Fruit fly (Drosophila melanogaster) whole organism, embryonic: ENCODE results near the gene CstF50.

Source experiments
- ATbp ChIP-seq: fragments of 200-800 bp; sonication (Bioruptor generic); optimal IDR thresholded peaks from 2 replicates; lab custom pipeline; 2017; ENCODE audit warnings: missing biosample characterization, mild to moderate bottlenecking, missing genetic modification characterization, missing genetic modification reagents
- Awh ChIP-seq: fragments of 200-800 bp; sonication (Bioruptor generic); IDR thresholded peaks from 2 replicates; pipeline ENCODE4, ENCODE4 v1.3.6; 2022; ENCODE audit warnings: missing biosample characterization, missing genetic modification characterization
- CG10959 ChIP-seq: fragments of 200-800 bp; sonication (Bioruptor generic); IDR thresholded peaks from 2 replicates; pipeline ENCODE4 v1.3.6; 2022; ENCODE audit warnings: missing biosample characterization, missing genetic modification characterization
- CG10979 ChIP-seq: fragments of 200-800 bp; sonication (Bioruptor generic); optimal IDR thresholded peaks from 2 replicates; lab custom pipeline; 2018; ENCODE audit warnings: missing biosample characterization, mild to moderate bottlenecking, missing genetic modification characterization, moderate library complexity
- CG13123 ChIP-seq: fragments of 200-800 bp; sonication (Bioruptor generic); optimal IDR thresholded peaks from 2 replicates; lab custom pipeline; 2016; ENCODE audit warnings: missing biosample characterization, missing genetic modification characterization
- CG13296 ChIP-seq: fragments of 200-800 bp; sonication (Bioruptor generic); optimal IDR thresholded peaks from 3 replicates; lab custom pipeline; 2018; ENCODE audit warnings: missing biosample characterization, mild to moderate bottlenecking, missing genetic modification characterization
- CG13424 ChIP-seq: fragments of 200-800 bp; sonication (Bioruptor generic); optimal IDR thresholded peaks from 2 replicates; lab custom pipeline; 2019; ENCODE audit warnings: missing biosample characterization, mild to moderate bottlenecking, missing genetic modification characterization, moderate library complexity
- CG14710 ChIP-seq: fragments of 200-800 bp; sonication (Bioruptor generic); optimal IDR thresholded peaks from 3 replicates; lab custom pipeline; 2019; ENCODE audit warnings: missing biosample characterization, mild to moderate bottlenecking, missing genetic modification characterization, moderate library complexity
- CG1529 ChIP-seq: fragments of 200-800 bp; sonication (Bioruptor generic); optimal IDR thresholded peaks from 3 replicates; lab custom pipeline; 2018; ENCODE audit warnings: missing biosample characterization, missing genetic modification characterization
- CG15601 ChIP-seq: fragments of 200-800 bp; sonication (Bioruptor generic); optimal IDR thresholded peaks from 3 replicates; lab custom pipeline; 2019; ENCODE audit warnings: missing biosample characterization, mild to moderate bottlenecking, missing genetic modification characterization, moderate library complexity
- CG1602 ChIP-seq: fragments of 200-800 bp; sonication (Bioruptor generic); optimal IDR thresholded peaks from 3 replicates; lab custom pipeline; 2016; ENCODE audit warnings: missing biosample characterization, missing genetic modification characterization
- CG1603 ChIP-seq: fragments of 200-800 bp; sonication (Bioruptor generic); optimal IDR thresholded peaks from 2 replicates; lab custom pipeline; 2019; ENCODE audit warnings: missing biosample characterization, mild to moderate bottlenecking, missing genetic modification characterization, moderate library complexity
- CG17359 ChIP-seq: fragments of 200-800 bp; sonication (Bioruptor generic); optimal IDR thresholded peaks from 3 replicates; lab custom pipeline; 2018; ENCODE audit warnings: missing biosample characterization, mild to moderate bottlenecking, missing genetic modification characterization, moderate library complexity
- CG17829 ChIP-seq: fragments of 200-800 bp; optimal IDR thresholded peaks from 2 replicates; lab custom pipeline; 2019; ENCODE audit warnings: missing biosample characterization, mild to moderate bottlenecking, missing genetic modification characterization, moderate library complexity
- CG18262 ChIP-seq: fragments of 200-800 bp; optimal IDR thresholded peaks from 3 replicates; lab custom pipeline; 2019; ENCODE audit warnings: missing biosample characterization, mild to moderate bottlenecking, missing genetic modification characterization, moderate library complexity
- CG1832 ChIP-seq: fragments of 200-800 bp; sonication (Bioruptor generic); optimal IDR thresholded peaks from 2 replicates; lab custom pipeline; 2017; ENCODE audit warnings: missing biosample characterization, mild to moderate bottlenecking, missing genetic modification characterization, inconsistent platforms
- CG2202 ChIP-seq: fragments of 200-800 bp; sonication (Bioruptor generic); optimal IDR thresholded peaks from 2 replicates; lab custom pipeline; 2018; ENCODE audit warnings: missing biosample characterization, mild to moderate bottlenecking, missing genetic modification characterization
- CG3065 ChIP-seq: fragments of 200-800 bp; sonication (Bioruptor generic); optimal IDR thresholded peaks from 2 replicates; lab custom pipeline; 2016; ENCODE audit warnings: missing biosample characterization, missing genetic modification characterization
- CG32532 ChIP-seq: fragments of 200-800 bp; sonication (Bioruptor generic); IDR thresholded peaks from 2 replicates; pipeline ENCODE4 v1.3.6; 2022; ENCODE audit warnings: missing biosample characterization, missing genetic modification characterization
- CG4424 ChIP-seq: fragments of 200-800 bp; sonication (Bioruptor generic); optimal IDR thresholded peaks from 3 replicates; lab custom pipeline; 2016; ENCODE audit warnings: missing biosample characterization, missing genetic modification characterization
- CG6813 ChIP-seq: fragments of 200-800 bp; sonication (Bioruptor generic); optimal IDR thresholded peaks from 2 replicates; lab custom pipeline; 2017; ENCODE audit warnings: missing biosample characterization, missing genetic modification characterization, mild to moderate bottlenecking, moderate library complexity, missing genetic modification reagents
- CG8388 ChIP-seq: fragments of 200-800 bp; sonication (Bioruptor generic); optimal IDR thresholded peaks from 2 replicates; lab custom pipeline; 2019; ENCODE audit warnings: missing biosample characterization, mild to moderate bottlenecking, missing genetic modification characterization, moderate library complexity
- CG8765 ChIP-seq: fragments of 200-800 bp; sonication (Bioruptor generic); IDR thresholded peaks from 2 replicates; pipeline ENCODE4 v1.3.6; 2022; ENCODE audit warnings: missing biosample characterization, missing genetic modification characterization
- CG9215 ChIP-seq: fragments of 200-800 bp; sonication (Bioruptor generic); IDR thresholded peaks from 2 replicates; pipeline ENCODE4 v1.3.6; 2022; ENCODE audit warnings: missing biosample characterization, missing genetic modification characterization
- CG9727 ChIP-seq: fragments of 200-800 bp; sonication (Bioruptor generic); optimal IDR thresholded peaks from 3 replicates; lab custom pipeline; 2017; ENCODE audit warnings: missing biosample characterization, mild to moderate bottlenecking, missing genetic modification characterization
- Dip3 ChIP-seq: fragments of 200-800 bp; sonication (Bioruptor generic); optimal IDR thresholded peaks from 3 replicates; lab custom pipeline; 2016; ENCODE audit warnings: missing biosample characterization, missing genetic modification characterization
- HLHmδ ChIP-seq: fragments of 200-800 bp; sonication (Bioruptor generic); optimal IDR thresholded peaks from 2 replicates; lab custom pipeline; 2018; ENCODE audit warnings: missing biosample characterization, mild to moderate bottlenecking, missing genetic modification characterization, moderate library complexity
- Hmx ChIP-seq: fragments of 200-800 bp; sonication (Bioruptor generic); optimal IDR thresholded peaks from 2 replicates; lab custom pipeline; 2016; ENCODE audit warnings: missing biosample characterization, missing genetic modification characterization
- NFAT ChIP-seq: fragments of 200-800 bp; sonication (Bioruptor generic); IDR thresholded peaks from 2 replicates; pipeline ENCODE4 v1.3.6; 2022; ENCODE audit warnings: missing biosample characterization, missing genetic modification characterization
- Sox102F ChIP-seq: fragments of 200-800 bp; sonication (Bioruptor generic); optimal IDR thresholded peaks from 2 replicates; lab custom pipeline; 2018; ENCODE audit warnings: missing biosample characterization, mild to moderate bottlenecking, missing genetic modification characterization, moderate library complexity
- Ssrp ChIP-seq: fragments of 200-800 bp; sonication (Bioruptor generic); optimal IDR thresholded peaks from 2 replicates; lab custom pipeline; 2018; ENCODE audit warnings: missing biosample characterization, mild to moderate bottlenecking, missing genetic modification characterization, moderate library complexity
- Stat92E ChIP-seq, 3 experiments: fragments of >200 bp in 2 of 3; fragments of 200-800 bp in 1 of 3; sonication (Bioruptor generic) in 1 of 3; optimal IDR thresholded peaks; 2 replicates each; lab custom pipeline; 2017 to 2019; ENCODE audit warnings: missing biosample characterization in 3 of 3, missing genetic modification characterization in 3 of 3, mild to moderate bottlenecking in 1 of 3, moderate library complexity in 1 of 3
- al ChIP-seq: fragments of 200-800 bp; sonication (Bioruptor generic); IDR thresholded peaks from 2 replicates; pipeline ENCODE4 v1.3.6; 2022; ENCODE audit warnings: missing biosample characterization, missing genetic modification characterization
- bsh ChIP-seq, 2 experiments: fragments of 200-800 bp; sonication (Bioruptor generic); optimal IDR thresholded peaks; 2 replicates each; lab custom pipeline; 2017 to 2018; ENCODE audit warnings: mild to moderate bottlenecking in 2 of 2, missing biosample characterization in 2 of 2, missing genetic modification characterization in 2 of 2, moderate library complexity in 1 of 2
- cad ChIP-seq: fragments of >200 bp; optimal IDR thresholded peaks from 2 replicates; lab custom pipeline; 2017; ENCODE audit warnings: missing biosample characterization, missing genetic modification characterization
- chm ChIP-seq: fragments of 200-800 bp; sonication (Bioruptor generic); IDR thresholded peaks from 2 replicates; pipeline ENCODE4 v1.3.6; 2022; ENCODE audit warnings: missing biosample characterization, missing genetic modification characterization
- chn ChIP-seq: fragments of 200-800 bp; sonication (Bioruptor generic); optimal IDR thresholded peaks from 2 replicates; lab custom pipeline; 2016; ENCODE audit warnings: missing biosample characterization, missing genetic modification characterization
- dan ChIP-seq: fragments of 200-800 bp; sonication (Bioruptor generic); IDR thresholded peaks from 2 replicates; pipeline ENCODE4 v1.3.6; 2022; ENCODE audit warnings: missing biosample characterization, missing genetic modification characterization
- dimm ChIP-seq: fragments of 200-800 bp; sonication (Bioruptor generic); IDR thresholded peaks from 2 replicates; pipeline ENCODE4 v1.3.6; 2022; ENCODE audit warnings: missing biosample characterization, missing genetic modification characterization
- fru ChIP-seq: fragments of >200 bp; optimal IDR thresholded peaks from 2 replicates; lab custom pipeline; 2017
- inv ChIP-seq: fragments of 200-800 bp; sonication (Bioruptor generic); IDR thresholded peaks from 2 replicates; pipeline ENCODE4 v1.3.6; 2022; ENCODE audit warnings: missing biosample characterization, missing genetic modification characterization; ENCODE audit not compliant: partially characterized antibody
- jing ChIP-seq: fragments of 200-800 bp; sonication (Bioruptor generic); optimal IDR thresholded peaks from 2 replicates; lab custom pipeline; 2018; ENCODE audit warnings: missing biosample characterization, mild to moderate bottlenecking, missing genetic modification characterization
- kni ChIP-seq: fragments of 200-800 bp; sonication (Bioruptor generic); optimal IDR thresholded peaks from 3 replicates; lab custom pipeline; 2017; ENCODE audit warnings: mild to moderate bottlenecking, missing biosample characterization, missing genetic modification reagents, missing genetic modification characterization
- lola ChIP-seq, 3 experiments: fragments of >200 bp in 2 of 3; fragments of 200-800 bp in 1 of 3; sonication (Bioruptor generic) in 1 of 3; optimal IDR thresholded peaks; 2 replicates each; lab custom pipeline; 2017 to 2019; ENCODE audit warnings: missing biosample characterization in 3 of 3, missing genetic modification characterization in 3 of 3, mild to moderate bottlenecking in 1 of 3, moderate library complexity in 1 of 3
- nmo ChIP-seq: fragments of 200-800 bp; sonication (Bioruptor generic); optimal IDR thresholded peaks from 2 replicates; lab custom pipeline; 2018; ENCODE audit warnings: missing biosample characterization, mild to moderate bottlenecking, missing genetic modification characterization, moderate library complexity
- onecut ChIP-seq: fragments of 200-800 bp; sonication (Bioruptor generic); IDR thresholded peaks from 2 replicates; pipeline ENCODE4 v1.3.6; 2022; ENCODE audit warnings: missing biosample characterization, missing genetic modification characterization
- pfk ChIP-seq: fragments of 200-800 bp; sonication (Bioruptor generic); optimal IDR thresholded peaks from 2 replicates; lab custom pipeline; 2018; ENCODE audit warnings: missing biosample characterization, mild to moderate bottlenecking, missing genetic modification characterization, moderate library complexity
- pzg ChIP-seq: fragments of 200-800 bp; sonication (Bioruptor generic); optimal IDR thresholded peaks from 3 replicates; lab custom pipeline; 2018; ENCODE audit warnings: missing biosample characterization, mild to moderate bottlenecking, missing genetic modification characterization, moderate library complexity
- ranshi ChIP-seq: fragments of 200-800 bp; sonication (Bioruptor generic); IDR thresholded peaks from 2 replicates; pipeline ENCODE4 v1.3.6; 2022; ENCODE audit warnings: missing biosample characterization, missing genetic modification characterization
- sr ChIP-seq: fragments of 200-800 bp; sonication (Bioruptor generic); IDR thresholded peaks from 3 replicates; pipeline ENCODE4 v1.3.6; 2022; ENCODE audit warnings: missing biosample characterization, missing genetic modification characterization
- stc ChIP-seq: fragments of 200-800 bp; sonication (Bioruptor generic); IDR thresholded peaks from 2 replicates; pipeline ENCODE4 v1.3.6; 2022; ENCODE audit warnings: missing biosample characterization, missing genetic modification characterization

Gene CstF50

DNA sequence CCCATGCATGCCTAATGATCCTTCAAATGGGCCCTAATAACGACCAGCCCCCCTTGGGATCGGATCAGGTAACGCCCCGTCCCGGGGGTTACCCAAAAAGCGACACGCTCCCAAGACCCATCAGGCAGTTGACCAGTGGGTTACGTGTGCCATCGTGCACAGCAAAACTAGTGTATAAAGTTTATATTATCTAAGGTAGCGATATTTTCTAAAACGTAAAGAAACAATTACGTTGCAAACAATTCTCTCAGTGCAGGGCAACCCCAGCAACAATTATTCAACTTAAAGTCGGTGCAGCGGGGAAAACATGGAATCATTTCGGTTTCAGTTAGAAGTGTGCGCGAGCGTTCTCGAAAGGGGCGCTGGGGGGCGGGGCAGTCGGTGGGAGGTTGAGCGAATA is 24.2 kb downstream of the CstF50 start (continued):
- peak; percentile 25 for TF ChIP-seq ATbp (GFP tag; lab: Kevin White, UChicago)
- TF ChIP-seq CG8388 (GFP tag; lab: Kevin White, UChicago), result peak; percentile 12
- peak; percentile 21 for TF ChIP-seq Sox102F (GFP tag; lab: Kevin White, UChicago)
- no peak for TF ChIP-seq CG1832 (GFP tag; lab: Kevin White, UChicago)
- TF ChIP-seq pfk (GFP tag; lab: Kevin White, UChicago), result no peak
- TF ChIP-seq cad (GFP tag; lab: Kevin White, UChicago), result no peak
- TF ChIP-seq inv (GFP tag; lab: Robert Waterston, UW), result no peak
- TF ChIP-seq Dip3 (GFP tag; lab: Kevin White, UChicago), result no peak
- no peak for TF ChIP-seq CG13123 (GFP tag; lab: Kevin White, UChicago)
- no peak for TF ChIP-seq CG9215 (GFP tag; lab: Robert Waterston, UW)
- TF ChIP-seq bsh (GFP tag; optimal IDR thresholded peaks at IDR 0.05; lab: Kevin White, UChicago), result peak in 1 of 2 experiments; percentile 45
- TF ChIP-seq NFAT (GFP tag; lab: Robert Waterston, UW), result no peak
- TF ChIP-seq CG17829, result no peak
- TF ChIP-seq stc (GFP tag; lab: Robert Waterston, UW), result no peak
- TF ChIP-seq nmo (GFP tag; lab: Kevin White, UChicago), result peak; percentile 37
- 0 out of 2 replicates have a peak, but pooled peaks have one; percentile 4 for TF ChIP-seq onecut
- no peak for TF ChIP-seq pzg (GFP tag; lab: Kevin White, UChicago)
- TF ChIP-seq CG3065 (GFP tag; lab: Kevin White, UChicago), result peak; percentile 64
- TF ChIP-seq CG1602 (GFP tag; lab: Kevin White, UChicago), result no peak
- no peak for TF ChIP-seq HLHmδ (GFP tag; lab: Kevin White, UChicago)
- peak; percentile 26 for TF ChIP-seq CG2202 (tag; lab: Kevin White, UChicago)
- peak; percentile 21 for TF ChIP-seq CG1529
- TF ChIP-seq Stat92E (GFP tag; optimal IDR thresholded peaks at IDR 0.05; lab: Kevin White, UChicago), result peak in 1 of 3 experiments; percentile 42
- peak; percentile 55 for TF ChIP-seq CG10979 (tag; lab: Kevin White, UChicago)
- TF ChIP-seq chn (GFP tag; lab: Kevin White, UChicago), result no peak
- TF ChIP-seq CG13424 (tag; lab: Kevin White, UChicago), result peak; percentile 6
- no peak for TF ChIP-seq sr
- no peak for TF ChIP-seq CG32532 (GFP tag; lab: Robert Waterston, UW)
- TF ChIP-seq CG14710 (tag; lab: Kevin White, UChicago), result peak; percentile 38
- TF ChIP-seq chm, result no peak
- no peak for TF ChIP-seq dimm
- TF ChIP-seq lola (GFP tag; optimal IDR thresholded peaks at IDR 0.05; lab: Kevin White, UChicago), result peak in 1 of 3 experiments; percentile 43
- TF ChIP-seq Ssrp (tag; lab: Kevin White, UChicago), result peak; percentile 13
- no peak for TF ChIP-seq dan (GFP tag; lab: Robert Waterston, UW)
- no peak for TF ChIP-seq CG6813 (GFP tag; lab: Kevin White, UChicago)
- TF ChIP-seq CG8765 (GFP tag; lab: Robert Waterston, UW), result no peak
- TF ChIP-seq kni (GFP tag; lab: Kevin White, UChicago), result no peak
- TF ChIP-seq CG15601 (tag; lab: Kevin White, UChicago), result peak; percentile 52
- TF ChIP-seq CG10959 (GFP tag; lab: Robert Waterston, UW), result no peak
- peak; percentile 58 for TF ChIP-seq CG1603 (tag; lab: Kevin White, UChicago)
- no peak for TF ChIP-seq Hmx (GFP tag; lab: Kevin White, UChicago)
- peak; percentile 41; the same call in 1 of the 2 replicates for TF ChIP-seq Awh (GFP tag; lab: Robert Waterston, UW)
- TF ChIP-seq al (GFP tag; lab: Robert Waterston, UW), result no peak
- TF ChIP-seq CG18262 (tag; lab: Kevin White, UChicago), result peak; percentile 32
- no peak for TF ChIP-seq fru (lab: Kevin White, UChicago)
- TF ChIP-seq CG9727, result no peak
- no peak for TF ChIP-seq CG13296
- peak; percentile 8 for TF ChIP-seq CG4424 (GFP tag; lab: Kevin White, UChicago)
- no peak for TF ChIP-seq ranshi
- peak; percentile 28 for TF ChIP-seq CG17359
- no peak for TF ChIP-seq jing (GFP tag; lab: Kevin White, UChicago)
